Fruit fly (Drosophila melanogaster) whole organism, wandering third instar larva: ENCODE measurements around the gene PIG-B.

Experiments used
- Dfd ChIP-seq: fragments of >200 bp; optimal IDR thresholded peaks from 2 replicates; lab custom pipeline; 2017; ENCODE audit warnings: missing biosample characterization, missing genetic modification characterization
- Dif ChIP-seq: fragments of 200-275, 200-300 bp; sonication (Bioruptor generic); optimal IDR thresholded peaks from 2 replicates; lab custom pipeline; 2018; ENCODE audit warnings: missing biosample characterization, missing genetic modification characterization; ENCODE audit not compliant: partially characterized antibody
- Hr78 ChIP-seq: fragments of >200 bp; optimal IDR thresholded peaks from 2 replicates; lab custom pipeline; 2017; ENCODE audit warnings: missing biosample characterization, missing genetic modification characterization
- Mio ChIP-seq: sonication (Bioruptor generic); optimal IDR thresholded peaks from 2 replicates; lab custom pipeline; 2016; ENCODE audit warnings: missing biosample characterization, missing genetic modification characterization
- OdsH ChIP-seq: fragments of 200-800 bp; sonication (Bioruptor generic); optimal IDR thresholded peaks from 2 replicates; lab custom pipeline; 2016; ENCODE audit warnings: missing biosample characterization, mild to moderate bottlenecking, missing genetic modification characterization
- dl ChIP-seq, 2 experiments: fragments of 175-275, 200-275 bp in 1 of 2; fragments of 200-275 bp in 1 of 2; sonication (Bioruptor generic); optimal IDR thresholded peaks; lab custom pipeline; 2018; ENCODE audit warnings: mild to moderate bottlenecking in 2 of 2, missing biosample characterization in 2 of 2, missing genetic modification characterization in 2 of 2, moderate library complexity in 2 of 2; ENCODE audit not compliant: partially characterized antibody in 2 of 2, insufficient read depth in 1 of 2
- fru ChIP-seq: fragments of 200-800 bp; sonication (Bioruptor generic); optimal IDR thresholded peaks from 3 replicates; lab custom pipeline; 2016; ENCODE audit warnings: missing biosample characterization, mild to moderate bottlenecking, missing genetic modification characterization
- psq ChIP-seq: fragments of 200-800 bp; sonication (Bioruptor generic); optimal IDR thresholded peaks from 3 replicates; lab custom pipeline; 2017; ENCODE audit warnings: missing biosample characterization, mild to moderate bottlenecking, missing genetic modification characterization, moderate library complexity
- sage ChIP-seq: fragments of 200-800 bp; sonication (Bioruptor generic); optimal IDR thresholded peaks from 2 replicates; lab custom pipeline; 2016; ENCODE audit warnings: missing biosample characterization, mild to moderate bottlenecking, missing genetic modification characterization

- TF ChIP-seq OdsH (GFP tag; lab: Kevin White, UChicago) = no peak
- no peak for TF ChIP-seq fru (GFP tag; lab: Kevin White, UChicago)
- TF ChIP-seq dl (GFP tag; optimal IDR thresholded peaks at IDR 0.05; lab: Kevin White, UChicago; ENCODE audit: insufficient read depth in 1 of 2, partially characterized antibody in 2 of 2) = no peak
- TF ChIP-seq Hr78 (GFP tag; lab: Kevin White, UChicago) = no peak
- TF ChIP-seq psq (GFP tag; lab: Kevin White, UChicago) = peak; percentile 15
- TF ChIP-seq Mio (GFP tag; lab: Kevin White, UChicago) = no peak
- no peak for TF ChIP-seq Dfd (GFP tag; lab: Kevin White, UChicago)
- TF ChIP-seq Dif (GFP tag; lab: Kevin White, UChicago) = no peak
- TF ChIP-seq sage = peak; percentile 46
Observed at dm6 chr3L:3818566-3819325, 7.7 kb downstream of the PIG-B start, which contains the start of gene enc.
